Worm (Caenorhabditis elegans): ENCODE results near the gene F19G12.11.
"Not testable (repeated sequence)": the region's sequence is repeated elsewhere in the genome, so short reads cannot be mapped to it uniquely, and the experiment has no call there.

F19G12.11 gene

DNA sequence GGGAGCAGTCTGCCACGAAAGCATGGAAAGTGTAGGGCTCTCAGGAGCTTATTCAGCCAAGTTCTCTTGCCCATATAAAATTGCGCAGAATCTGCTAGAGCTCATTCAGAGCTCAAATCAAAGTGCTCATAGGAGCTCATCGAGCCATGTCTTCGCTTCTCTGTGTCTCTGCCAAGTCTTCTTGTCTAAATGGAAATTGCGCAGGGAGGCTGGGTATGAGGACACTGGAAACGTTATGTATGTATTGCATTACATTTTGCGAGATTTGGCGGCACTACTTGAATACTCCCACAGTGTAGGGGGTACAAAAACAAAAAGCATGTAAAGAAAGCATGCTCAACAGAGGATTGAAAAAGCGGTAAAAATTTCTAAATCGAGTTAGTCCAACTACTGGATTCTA, 10.8 kb upstream of the F19G12.11 start:
- no peak for TF ChIP-seq ztf-29 (GFP tag; IDR thresholded peaks at IDR 0.05)
- TF ChIP-seq cog-1 (tag; optimal IDR thresholded peaks at IDR 0.05) = no peak
- no peak for TF ChIP-seq tab-1 (GFP tag; IDR thresholded peaks at IDR 0.05)
- TF ChIP-seq ref-1 (GFP tag; conservative IDR thresholded peaks at IDR 0.05) = no peak
- no peak for TF ChIP-seq ztf-23 (GFP tag; IDR thresholded peaks at IDR 0.05)
- no peak for TF ChIP-seq flt-1 (GFP tag; IDR thresholded peaks at IDR 0.05)
- TF ChIP-seq med-1 (GFP tag; optimal IDR thresholded peaks at IDR 0.05; ENCODE audit: insufficient read depth) = no peak

ce11 chrX:1430707-1431106, 4.4 kb upstream of the F19G12.11 start, which contains the start of gene F19G12.1:
F19G12.1 (plus strand) TSS chrX:1431007.
- TF ChIP-seq klf-2 (GFP tag; conservative IDR thresholded peaks at IDR 0.05); flt-1 (GFP tag; IDR thresholded peaks at IDR 0.05); tab-1 (GFP tag; IDR thresholded peaks at IDR 0.05): not testable (repeated sequence)

ce11 chrX:1424509-1424908, 1.8 kb downstream of the F19G12.11 start, which contains the start of gene F19G12.3:
F19G12.3 (plus strand) TSS chrX:1424809.
- TF ChIP-seq T22C8.4 (GFP tag; IDR thresholded peaks at IDR 0.05) (no peak), ref-1 (GFP tag; conservative IDR thresholded peaks at IDR 0.05) (no peak), ztf-29 (GFP tag; IDR thresholded peaks at IDR 0.05) (no peak), klf-2 (GFP tag; conservative IDR thresholded peaks at IDR 0.05) (no peak), ztf-23 (GFP tag; IDR thresholded peaks at IDR 0.05) (no peak), cog-1 (tag; optimal IDR thresholded peaks at IDR 0.05) (no peak), med-1 (GFP tag; optimal IDR thresholded peaks at IDR 0.05; ENCODE audit: insufficient read depth) (no peak), tab-1 (GFP tag; IDR thresholded peaks at IDR 0.05) (no peak), flt-1 (GFP tag; IDR thresholded peaks at IDR 0.05) (no peak)

DNA sequence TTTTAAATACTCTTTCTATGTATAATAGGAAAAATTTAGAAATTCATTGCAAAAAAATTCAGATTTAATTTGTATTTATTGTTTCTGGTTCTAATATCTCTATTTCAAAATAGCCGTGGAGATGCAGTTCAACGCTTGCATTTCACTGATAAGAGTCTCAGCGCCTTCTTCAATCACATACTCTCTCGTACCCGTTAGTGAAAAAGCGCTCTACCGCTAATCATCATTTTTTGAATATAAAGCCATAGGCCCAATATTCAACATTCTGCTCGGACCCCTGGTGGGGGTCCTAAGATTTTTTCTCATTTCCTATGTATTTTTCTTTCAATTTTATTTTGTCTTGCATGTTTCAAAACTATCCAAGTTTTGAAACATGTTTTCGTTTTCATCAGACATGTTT, 5.8 kb downstream of the F19G12.11 start:
- TF ChIP-seq cog-1 (tag; optimal IDR thresholded peaks at IDR 0.05) = no peak

- TF ChIP-seq ref-1 (GFP tag; conservative IDR thresholded peaks at IDR 0.05) = no peak
- no peak for TF ChIP-seq cog-1 (tag; optimal IDR thresholded peaks at IDR 0.05)
- no peak for TF ChIP-seq ztf-29 (GFP tag; IDR thresholded peaks at IDR 0.05)
- TF ChIP-seq flt-1 (GFP tag; IDR thresholded peaks at IDR 0.05) = no peak
- no peak for TF ChIP-seq med-1 (GFP tag; optimal IDR thresholded peaks at IDR 0.05; ENCODE audit: insufficient read depth)
Observed at ce11 chrX:1419163-1419696, 7.1 kb downstream of the F19G12.11 start, which contains the start of gene F19G12.9. F19G12.9 (plus strand) TSS chrX:1419213.

- no peak for TF ChIP-seq ztf-29 (GFP tag; IDR thresholded peaks at IDR 0.05)
- TF ChIP-seq cog-1 (tag; optimal IDR thresholded peaks at IDR 0.05) = no peak
- no peak for TF ChIP-seq flt-1 (GFP tag; IDR thresholded peaks at IDR 0.05)
- TF ChIP-seq ztf-23 (GFP tag; IDR thresholded peaks at IDR 0.05) = no peak
- TF ChIP-seq med-1 (GFP tag; optimal IDR thresholded peaks at IDR 0.05; ENCODE audit: insufficient read depth) = no peak
- no peak for TF ChIP-seq tab-1 (GFP tag; IDR thresholded peaks at IDR 0.05)
- no peak for TF ChIP-seq T22C8.4 (GFP tag; IDR thresholded peaks at IDR 0.05)
- no peak for TF ChIP-seq ref-1 (GFP tag; conservative IDR thresholded peaks at IDR 0.05)
- TF ChIP-seq klf-2 (GFP tag; conservative IDR thresholded peaks at IDR 0.05) = no peak
Observed at ce11 chrX:1416776-1417354, 9.5 kb downstream of the F19G12.11 start, which contains the start of the genes F19G12.4 and F19G12.8. F19G12.4 (plus strand) TSS chrX:1417304. F19G12.8 (plus strand) TSS chrX:1417320.

ce11 chrX:1412844-1413243, 13.5 kb downstream of the F19G12.11 start, which contains the start of gene srh-19:
srh-19 (plus strand) TSS chrX:1413144.
- TF ChIP-seq med-1 (GFP tag; optimal IDR thresholded peaks at IDR 0.05; ENCODE audit: insufficient read depth) (no peak), T22C8.4 (GFP tag; IDR thresholded peaks at IDR 0.05) (no peak), klf-2 (GFP tag; conservative IDR thresholded peaks at IDR 0.05) (no peak), flt-1 (GFP tag; IDR thresholded peaks at IDR 0.05) (no peak), ref-1 (GFP tag; conservative IDR thresholded peaks at IDR 0.05) (no peak), cog-1 (tag; optimal IDR thresholded peaks at IDR 0.05) (no peak), ztf-29 (GFP tag; IDR thresholded peaks at IDR 0.05) (no peak), tab-1 (GFP tag; IDR thresholded peaks at IDR 0.05) (no peak)

DNA sequence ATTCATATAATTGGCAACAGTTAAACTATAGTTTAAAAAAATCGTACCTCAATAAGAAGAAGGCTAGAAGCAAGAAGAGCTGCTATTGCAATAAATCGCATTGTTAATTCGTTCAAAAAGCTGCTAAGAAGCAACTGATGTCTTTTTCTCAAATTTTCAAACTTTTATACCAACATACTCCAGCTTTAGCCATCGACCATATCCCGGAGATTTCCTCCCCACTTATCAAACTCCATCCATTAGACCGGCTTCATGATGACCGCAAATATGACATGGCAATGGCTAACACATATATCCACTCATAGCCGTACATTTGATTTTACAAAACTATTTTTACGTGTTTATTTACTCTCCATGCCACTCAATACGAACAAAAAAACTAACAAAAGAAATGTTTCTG, 15.8 kb downstream of the F19G12.11 start, which contains the start of gene abu-2:
Gene abu-2, minus strand, starts transcription at position 101 of the 400 bp plus-strand sequence.
- TF ChIP-seq ztf-29 (GFP tag; IDR thresholded peaks at IDR 0.05) (no peak), T22C8.4 (GFP tag; IDR thresholded peaks at IDR 0.05) (no peak), klf-2 (GFP tag; conservative IDR thresholded peaks at IDR 0.05) (no peak), med-1 (GFP tag; optimal IDR thresholded peaks at IDR 0.05; ENCODE audit: insufficient read depth) (no peak), ref-1 (GFP tag; conservative IDR thresholded peaks at IDR 0.05) (no peak), flt-1 (GFP tag; IDR thresholded peaks at IDR 0.05) (no peak), ztf-23 (GFP tag; IDR thresholded peaks at IDR 0.05) (no peak), cog-1 (tag; optimal IDR thresholded peaks at IDR 0.05) (no peak), tab-1 (GFP tag; IDR thresholded peaks at IDR 0.05) (no peak)

- TF ChIP-seq ztf-23 (GFP tag; IDR thresholded peaks at IDR 0.05) = no peak
- TF ChIP-seq klf-2 (GFP tag; conservative IDR thresholded peaks at IDR 0.05) = no peak
- no peak for TF ChIP-seq ztf-29 (GFP tag; IDR thresholded peaks at IDR 0.05)
- no peak for TF ChIP-seq tab-1 (GFP tag; IDR thresholded peaks at IDR 0.05)
Observed at ce11 chrX:1409224-1409623, 17.1 kb downstream of the F19G12.11 start.

ce11 chrX:1403971-1404370, 22.4 kb downstream of the F19G12.11 start, which contains the start of gene ZK402.1:
ZK402.1 (plus strand) TSS chrX:1404271.
- TF ChIP-seq ref-1 (GFP tag; conservative IDR thresholded peaks at IDR 0.05); klf-2 (GFP tag; conservative IDR thresholded peaks at IDR 0.05); tab-1 (GFP tag; IDR thresholded peaks at IDR 0.05): not testable (repeated sequence)
